Worm (Caenorhabditis elegans) whole organism, L1 larva: Measurements from ENCODE around the gene srx-85.

ENCODE experiments used
- C04F5.9 ChIP-seq: sonication (generic microtip); optimal IDR thresholded peaks from 2 replicates; lab custom pipeline; 2016; ENCODE audit warnings: missing genetic modification characterization, missing compliant biosample characterization
- aha-1 ChIP-seq: fragments of 150-350 bp; optimal IDR thresholded peaks from 2 replicates; lab custom pipeline; 2014; ENCODE audit warnings: missing biosample characterization, missing genetic modification characterization
- ceh-63 ChIP-seq: fragments of 200-800 bp; sonication (Bioruptor generic); optimal IDR thresholded peaks from 2 replicates; lab custom pipeline; 2018; ENCODE audit warnings: mild to moderate bottlenecking, missing genetic modification characterization, missing compliant biosample characterization
- ceh-8 ChIP-seq: fragments of 200-800 bp; sonication (Bioruptor generic); optimal IDR thresholded peaks from 2 replicates; lab custom pipeline; 2018; ENCODE audit warnings: mild to moderate bottlenecking, missing genetic modification characterization, moderate library complexity, missing compliant biosample characterization
- ceh-82 ChIP-seq, 3 experiments: fragments of 150-350 bp in 1 of 3; sonication (generic microtip) in 2 of 3; optimal IDR thresholded peaks; 2 replicates each; lab custom pipeline; 2014 to 2017; ENCODE audit warnings: missing biosample characterization in 3 of 3, missing genetic modification characterization in 3 of 3
- ceh-88 ChIP-seq: fragments of 200-800 bp; sonication (Bioruptor generic); IDR thresholded peaks from 2 replicates; pipeline ENCODE4 v1.3.6; 2022; ENCODE audit warnings: missing genetic modification characterization, missing compliant biosample characterization
- ceh-90 ChIP-seq: sonication (generic microtip); optimal IDR thresholded peaks from 2 replicates; lab custom pipeline; 2016; ENCODE audit warnings: missing genetic modification characterization, missing compliant biosample characterization
- ces-1 ChIP-seq: fragments of 150-350 bp; optimal IDR thresholded peaks from 2 replicates; lab custom pipeline; 2014; ENCODE audit warnings: missing biosample characterization, missing genetic modification reagents, missing genetic modification characterization
- dsc-1 ChIP-seq: sonication (generic microtip); optimal IDR thresholded peaks from 2 replicates; lab custom pipeline; 2016; ENCODE audit warnings: mild to moderate bottlenecking, missing genetic modification characterization, missing compliant biosample characterization
- efl-1 ChIP-seq, 4 experiments: fragments of 150-350 bp; optimal IDR thresholded peaks in 3 of 4; peaks in 1 of 4; 1 replicate in 1 of 4; 2 replicates in 3 of 4; lab custom pipeline; 2014; ENCODE audit warnings: missing biosample characterization in 2 of 4, missing genetic modification characterization in 2 of 4, missing genetic modification reagents in 2 of 4
- efl-3 ChIP-seq: fragments of 200-800 bp; sonication (Bioruptor generic); optimal IDR thresholded peaks from 2 replicates; lab custom pipeline; 2018; ENCODE audit warnings: mild to moderate bottlenecking, missing genetic modification characterization, missing compliant biosample characterization
- egl-13 ChIP-seq: sonication (generic microtip); optimal IDR thresholded peaks from 2 replicates; lab custom pipeline; 2016; ENCODE audit warnings: missing genotype, missing genetic modification reagents, missing genetic modification characterization, missing compliant biosample characterization
- elt-3 ChIP-seq, 6 experiments: fragments of 150-350 bp in 1 of 6; sonication (generic microtip); optimal IDR thresholded peaks; 2 replicates each; lab custom pipeline; 2017 to 2018; ENCODE audit warnings: missing biosample characterization in 6 of 6, missing genetic modification characterization in 6 of 6, inconsistent platforms in 1 of 6
- fkh-8 ChIP-seq: sonication (generic microtip); optimal IDR thresholded peaks from 2 replicates; lab custom pipeline; 2016; ENCODE audit warnings: mild to moderate bottlenecking, missing genetic modification characterization, missing compliant biosample characterization
- grh-1 ChIP-seq: fragments of 200-800 bp; sonication (Bioruptor generic); IDR thresholded peaks from 2 replicates; pipeline ENCODE4 v1.3.6; 2022; ENCODE audit warnings: missing genetic modification reagents, missing genetic modification characterization, missing compliant biosample characterization
- hlh-17 ChIP-seq: fragments of 200-800 bp; sonication (Bioruptor generic); optimal IDR thresholded peaks from 2 replicates; lab custom pipeline; 2018; ENCODE audit warnings: missing genetic modification characterization, mild to moderate bottlenecking, missing compliant biosample characterization, moderate library complexity, borderline replicate concordance
- hlh-4 ChIP-seq: sonication (generic microtip); optimal IDR thresholded peaks from 2 replicates; lab custom pipeline; 2016; ENCODE audit warnings: mild to moderate bottlenecking, missing genetic modification characterization, missing compliant biosample characterization
- hpl-2 ChIP-seq: fragments of 150-350 bp; optimal IDR thresholded peaks from 2 replicates; lab custom pipeline; 2014; ENCODE audit warnings: missing biosample characterization, missing genetic modification reagents, missing genetic modification characterization
- irx-1 ChIP-seq: sonication (generic microtip); optimal IDR thresholded peaks from 2 replicates; lab custom pipeline; 2016; ENCODE audit warnings: missing genetic modification characterization, missing compliant biosample characterization
- isw-1 ChIP-seq: fragments of 200-800 bp; sonication (Bioruptor generic); IDR thresholded peaks from 2 replicates; pipeline ENCODE4 v1.3.6; 2022; ENCODE audit warnings: missing genetic modification characterization, missing compliant biosample characterization
- jun-1 ChIP-seq: fragments of 150-350 bp; optimal IDR thresholded peaks from 2 replicates; lab custom pipeline; 2014; ENCODE audit warnings: missing biosample characterization, missing genetic modification reagents, missing genetic modification characterization
- lin-13 ChIP-seq: fragments of 150-350 bp; optimal IDR thresholded peaks from 2 replicates; lab custom pipeline; 2014; ENCODE audit warnings: missing biosample characterization, missing genetic modification reagents, missing genetic modification characterization
- lin-14 ChIP-seq: fragments of 200-800 bp; sonication (Bioruptor generic); optimal IDR thresholded peaks from 2 replicates; lab custom pipeline; 2018; ENCODE audit warnings: mild to moderate bottlenecking, missing genetic modification characterization, moderate library complexity, missing compliant biosample characterization
- lin-15B ChIP-seq: fragments of 150-350 bp; sonication (generic microtip); optimal IDR thresholded peaks from 3 replicates; lab custom pipeline; 2014; ENCODE audit warnings: missing biosample characterization, missing genetic modification characterization
- lin-35 ChIP-seq, 2 experiments: fragments of 150-350 bp; optimal IDR thresholded peaks; 2 replicates each; lab custom pipeline; 2014; ENCODE audit warnings: missing biosample characterization in 2 of 2, missing genetic modification characterization in 2 of 2, missing genetic modification reagents in 2 of 2
- lin-39 ChIP-seq: fragments of 150-350 bp; optimal IDR thresholded peaks from 2 replicates; lab custom pipeline; 2014; ENCODE audit warnings: missing biosample characterization, missing genetic modification reagents, missing genetic modification characterization
- lir-3 ChIP-seq: sonication (generic microtip); optimal IDR thresholded peaks from 2 replicates; lab custom pipeline; 2016; ENCODE audit warnings: mild to moderate bottlenecking, missing genetic modification characterization, moderate library complexity, missing compliant biosample characterization; ENCODE audit not compliant: poor library complexity
- mab-9 ChIP-seq: fragments of 200-800 bp; sonication (Bioruptor generic); IDR thresholded peaks from 2 replicates; pipeline ENCODE4 v1.3.6; 2022; ENCODE audit warnings: missing genetic modification reagents, missing genetic modification characterization, missing compliant biosample characterization
- mef-2 ChIP-seq: fragments of 150-350 bp; optimal IDR thresholded peaks from 2 replicates; lab custom pipeline; 2014; ENCODE audit warnings: missing biosample characterization, missing genetic modification characterization
- mep-1 ChIP-seq: fragments of 150-350 bp; optimal IDR thresholded peaks from 2 replicates; lab custom pipeline; 2014; ENCODE audit warnings: missing biosample characterization, missing genetic modification characterization
- nhr-19 ChIP-seq: fragments of 200-800 bp; sonication (Bioruptor generic); conservative IDR thresholded peaks from 2 replicates; pipeline ENCODE4 v1.3.6; 2022; ENCODE audit warnings: missing genetic modification characterization, missing compliant biosample characterization
- nhr-28 ChIP-seq: fragments of 150-350 bp; optimal IDR thresholded peaks from 2 replicates; lab custom pipeline; 2014; ENCODE audit warnings: missing biosample characterization, missing genetic modification characterization
- nhr-47 ChIP-seq: sonication (generic microtip); optimal IDR thresholded peaks from 2 replicates; lab custom pipeline; 2016; ENCODE audit warnings: mild to moderate bottlenecking, missing genetic modification characterization, moderate library complexity, missing compliant biosample characterization
- nhr-71 ChIP-seq: sonication (generic microtip); optimal IDR thresholded peaks from 2 replicates; lab custom pipeline; 2016; ENCODE audit warnings: mild to moderate bottlenecking, missing genetic modification characterization, moderate library complexity, missing compliant biosample characterization
- nhr-77 ChIP-seq: fragments of 150-350 bp; optimal IDR thresholded peaks from 2 replicates; lab custom pipeline; 2014; ENCODE audit warnings: missing biosample characterization, missing genetic modification characterization
- nhr-84 ChIP-seq: sonication (generic microtip); optimal IDR thresholded peaks from 2 replicates; lab custom pipeline; 2017; ENCODE audit warnings: missing biosample characterization, missing genetic modification characterization
- pag-3 ChIP-seq: sonication (generic microtip); optimal IDR thresholded peaks from 2 replicates; lab custom pipeline; 2017; ENCODE audit warnings: missing genetic modification characterization, mild to moderate bottlenecking, missing compliant biosample characterization, antibody characterized with exemption, borderline replicate concordance; ENCODE audit not compliant: insufficient read depth
- pax-3 ChIP-seq: fragments of 200-800 bp; sonication (Bioruptor generic); optimal IDR thresholded peaks from 2 replicates; lab custom pipeline; 2018; ENCODE audit warnings: mild to moderate bottlenecking, missing genetic modification characterization, moderate library complexity, missing compliant biosample characterization
- pqm-1 ChIP-seq: sonication (generic microtip); optimal IDR thresholded peaks from 3 replicates; lab custom pipeline; 2017; ENCODE audit warnings: missing biosample characterization, missing genetic modification characterization
- rnt-1 ChIP-seq: sonication (generic microtip); optimal IDR thresholded peaks from 2 replicates; lab custom pipeline; 2016; ENCODE audit warnings: mild to moderate bottlenecking, missing genetic modification characterization, moderate library complexity, missing compliant biosample characterization
- skn-1 ChIP-seq: fragments of 150-350 bp; optimal IDR thresholded peaks from 2 replicates; lab custom pipeline; 2014; ENCODE audit warnings: missing biosample characterization, missing genetic modification characterization
- snpc-4 ChIP-seq: fragments of 150-350 bp; optimal IDR thresholded peaks from 2 replicates; lab custom pipeline; 2014; ENCODE audit warnings: missing biosample characterization, missing genetic modification characterization
- sox-4 ChIP-seq: sonication (generic microtip); optimal IDR thresholded peaks from 2 replicates; lab custom pipeline; 2016; ENCODE audit warnings: missing genetic modification characterization, missing compliant biosample characterization
- sup-37 ChIP-seq: fragments of 200-800 bp; sonication (Bioruptor generic); optimal IDR thresholded peaks from 2 replicates; lab custom pipeline; 2018; ENCODE audit warnings: mild to moderate bottlenecking, missing genetic modification characterization, missing compliant biosample characterization
- swsn-7 ChIP-seq: sonication (generic microtip); optimal IDR thresholded peaks from 2 replicates; lab custom pipeline; 2016; ENCODE audit warnings: missing genetic modification characterization, missing compliant biosample characterization
- tbx-2 ChIP-seq: sonication (generic microtip); optimal IDR thresholded peaks from 2 replicates; lab custom pipeline; 2016; ENCODE audit warnings: missing genetic modification characterization, missing compliant biosample characterization
- tlp-1 ChIP-seq: fragments of 150-350 bp; optimal IDR thresholded peaks from 2 replicates; lab custom pipeline; 2014; ENCODE audit warnings: missing biosample characterization, missing genetic modification characterization
- unc-62 ChIP-seq: fragments of 150-350 bp; optimal IDR thresholded peaks from 2 replicates; lab custom pipeline; 2014; ENCODE audit warnings: missing biosample characterization, missing genetic modification reagents, missing genetic modification characterization
- unc-86 ChIP-seq: sonication (generic microtip); optimal IDR thresholded peaks from 2 replicates; lab custom pipeline; 2016; ENCODE audit warnings: missing genetic modification characterization, missing compliant biosample characterization
- vab-15 ChIP-seq: sonication (generic microtip); optimal IDR thresholded peaks from 2 replicates; lab custom pipeline; 2017; ENCODE audit warnings: missing genotype, mild to moderate bottlenecking, missing genetic modification characterization, missing compliant biosample characterization
- xbp-1 ChIP-seq: sonication (generic microtip); optimal IDR thresholded peaks from 2 replicates; lab custom pipeline; 2016; ENCODE audit warnings: missing genetic modification characterization, missing compliant biosample characterization
- zag-1 ChIP-seq: fragments of 150-350 bp; optimal IDR thresholded peaks from 2 replicates; lab custom pipeline; 2014; ENCODE audit warnings: missing biosample characterization, missing genetic modification characterization
- ztf-4 ChIP-seq: fragments of 150-350 bp; optimal IDR thresholded peaks from 2 replicates; lab custom pipeline; 2014; ENCODE audit warnings: missing biosample characterization, missing genetic modification characterization

The srx-85 gene

ce11 chrV:11585122-11585521 is 32.6 kb downstream of the srx-85 start:
- TF ChIP-seq ztf-4 (no peak), nhr-71 (tag; lab: Kevin White, UChicago) (peak; percentile 80), fkh-8 (no peak), hlh-4 (tag; lab: Kevin White, UChicago) (no peak), pax-3 (tag; lab: Kevin White, UChicago) (no peak), tlp-1 (no peak), sox-4 (tag; lab: Kevin White, UChicago) (no peak), ceh-63 (GFP tag; lab: Kevin White, UChicago) (no peak), unc-86 (tag; lab: Kevin White, UChicago) (no peak), rnt-1 (tag; lab: Kevin White, UChicago) (no peak), efl-3 (no peak), ceh-82 (tag; optimal IDR thresholded peaks at IDR 0.05; lab: Kevin White, UChicago) (peak; percentile 42 to 54 (median 49)), hlh-17 (GFP tag; lab: Kevin White, UChicago) (no peak), pqm-1 (tag; lab: Kevin White, UChicago) (no peak), dsc-1 (no peak), nhr-28 (no peak), lin-14 (GFP tag; lab: Kevin White, UChicago) (no peak), zag-1 (tag; lab: Kevin White, UChicago) (no peak), xbp-1 (no peak), lin-13 (no peak), vab-15 (tag; lab: Kevin White, UChicago) (no peak), mep-1 (tag; lab: Kevin White, UChicago) (no peak), mef-2 (no peak), ceh-8 (GFP tag; lab: Kevin White, UChicago) (no peak), elt-3 (tag; optimal IDR thresholded peaks at IDR 0.05; lab: Kevin White, UChicago) (peak in 1 of 6 experiments; percentile 16), lir-3 (tag; lab: Kevin White, UChicago) (no peak), swsn-7 (tag; lab: Kevin White, UChicago) (peak; percentile 29), nhr-77 (no peak), nhr-84 (tag; lab: Kevin White, UChicago) (no peak), hpl-2 (GFP tag; lab: Kevin White, UChicago) (peak; percentile 56), lin-39 (no peak), tbx-2 (tag; lab: Kevin White, UChicago) (no peak), egl-13 (tag; lab: Kevin White, UChicago) (no peak), irx-1 (tag; lab: Kevin White, UChicago) (no peak), skn-1 (tag; lab: Kevin White, UChicago) (peak; percentile 11), nhr-47 (tag; lab: Kevin White, UChicago) (peak; percentile 54), lin-35 (GFP tag; optimal IDR thresholded peaks at IDR 0.05; lab: Kevin White, UChicago) (no peak), grh-1 (0 out of 2 replicates have a peak, but pooled peaks have one; percentile 28), isw-1 (GFP tag; lab: Robert Waterston, UW) (no peak), lin-15B (tag; lab: Kevin White, UChicago) (no peak), ceh-88 (GFP tag; lab: Robert Waterston, UW) (no peak), ces-1 (GFP tag; lab: Kevin White, UChicago) (no peak), efl-1 (optimal IDR thresholded peaks at IDR 0.05; lab: Kevin White, UChicago) (peak; percentile 4 to 30), efl-1 (GFP tag; optimal IDR thresholded peaks at IDR 0.05 in 1 of 2; lab: Kevin White, UChicago) (no peak), mab-9 (GFP tag; lab: Robert Waterston, UW) (no peak), nhr-19 (peak; percentile 66), unc-62 (GFP tag; lab: Kevin White, UChicago) (no peak), snpc-4 (peak; percentile 97), aha-1 (tag; lab: Kevin White, UChicago) (no peak), jun-1 (tag; lab: Kevin White, UChicago) (no peak), ceh-90 (tag; lab: Kevin White, UChicago) (no peak), pag-3 (no peak), sup-37 (GFP tag; lab: Kevin White, UChicago) (no peak), C04F5.9 (tag; lab: Kevin White, UChicago) (no peak)
